Fruit fly (Drosophila melanogaster) whole organism, wandering third instar larva: Measurements from ENCODE around the gene pn.

Experiments used
- Dfd ChIP-seq: fragments of >200 bp; optimal IDR thresholded peaks from 2 replicates; lab custom pipeline; 2017; ENCODE audit warnings: missing biosample characterization, missing genetic modification characterization
- N ChIP-seq: fragments of >200 bp; optimal IDR thresholded peaks from 2 replicates; lab custom pipeline; 2018; ENCODE audit warnings: missing biosample characterization, missing external identifiers, missing genetic modification characterization
- Rel ChIP-seq, 2 experiments: fragments of 200-800 bp; sonication (Bioruptor generic) in 1 of 2; optimal IDR thresholded peaks; 2 replicates in 1 of 2; 3 replicates in 1 of 2; lab custom pipeline; 2016 to 2019; ENCODE audit warnings: mild to moderate bottlenecking in 2 of 2, missing biosample characterization in 2 of 2, missing genetic modification characterization in 2 of 2, moderate library complexity in 1 of 2
- dsf ChIP-seq: sonication (Bioruptor generic); optimal IDR thresholded peaks from 2 replicates; lab custom pipeline; 2016; ENCODE audit warnings: missing biosample characterization, missing genetic modification characterization, borderline replicate concordance
- psq ChIP-seq: fragments of 200-800 bp; sonication (Bioruptor generic); optimal IDR thresholded peaks from 3 replicates; lab custom pipeline; 2017; ENCODE audit warnings: missing biosample characterization, mild to moderate bottlenecking, missing genetic modification characterization, moderate library complexity

DNA sequence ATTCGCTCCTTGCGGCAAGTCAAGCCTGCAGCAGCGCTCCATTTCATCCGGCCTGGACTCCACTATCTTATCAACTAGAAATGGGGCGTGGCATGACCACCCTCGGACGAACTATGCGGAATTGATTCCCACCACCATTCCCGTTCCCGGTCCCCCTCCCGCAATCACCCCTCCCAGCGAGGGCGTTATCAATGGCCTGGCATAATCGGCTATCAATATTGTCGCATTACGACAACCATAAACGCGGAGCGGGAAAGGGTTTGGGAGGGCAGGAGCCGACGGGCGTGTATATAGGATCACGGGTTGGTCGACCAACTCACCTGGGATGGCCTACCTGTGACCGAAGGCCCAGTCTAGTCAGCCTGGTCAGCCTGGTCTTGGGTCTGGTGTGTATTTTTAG, 12.1 kb downstream of the pn start:
- TF ChIP-seq N (GFP tag; lab: Kevin White, UChicago) = no peak
- no peak for TF ChIP-seq Rel (GFP tag; optimal IDR thresholded peaks at IDR 0.05; lab: Kevin White, UChicago)
- TF ChIP-seq Rel (tag; optimal IDR thresholded peaks at IDR 0.05; lab: Kevin White, UChicago) = no peak
- no peak for TF ChIP-seq psq (GFP tag; lab: Kevin White, UChicago)
- TF ChIP-seq Dfd (GFP tag; lab: Kevin White, UChicago) = no peak
- no peak for TF ChIP-seq dsf (GFP tag; lab: Kevin White, UChicago)
